Fruit fly (Drosophila melanogaster): ENCODE results near the gene GatC.

The GatC gene

DNA sequence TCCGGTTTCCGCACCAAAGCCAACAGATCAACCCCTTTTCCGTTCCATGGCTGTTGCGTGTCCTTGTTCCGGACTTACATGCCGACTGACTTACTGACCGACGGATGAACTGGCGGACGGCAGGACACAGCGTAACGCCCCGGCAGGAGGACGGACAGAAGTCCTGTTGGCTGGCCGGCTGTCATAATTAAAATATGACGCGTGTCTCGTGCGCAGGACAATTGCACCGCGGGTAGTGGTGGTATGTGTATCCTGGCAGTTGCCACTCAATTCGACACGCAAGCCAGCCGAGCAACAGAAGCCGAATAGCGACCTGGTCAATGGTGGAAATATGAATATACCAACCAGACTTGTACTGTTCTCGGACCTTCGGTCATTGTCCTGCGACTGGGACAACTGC, 36.5 kb upstream of the GatC start (continued):
- no peak for TF ChIP-seq CG16779 (GFP tag; IDR thresholded peaks at IDR 0.05)
- no peak for TF ChIP-seq CG11723 (GFP tag; optimal IDR thresholded peaks at IDR 0.05)
- no peak for TF ChIP-seq CG2202 (tag; optimal IDR thresholded peaks at IDR 0.05)
- no peak for TF ChIP-seq eyg (GFP tag; optimal IDR thresholded peaks at IDR 0.05)
- peak in 1 of 2 experiments; percentile 78 for TF ChIP-seq tll (GFP tag; optimal IDR thresholded peaks at IDR 0.05)

DNA sequence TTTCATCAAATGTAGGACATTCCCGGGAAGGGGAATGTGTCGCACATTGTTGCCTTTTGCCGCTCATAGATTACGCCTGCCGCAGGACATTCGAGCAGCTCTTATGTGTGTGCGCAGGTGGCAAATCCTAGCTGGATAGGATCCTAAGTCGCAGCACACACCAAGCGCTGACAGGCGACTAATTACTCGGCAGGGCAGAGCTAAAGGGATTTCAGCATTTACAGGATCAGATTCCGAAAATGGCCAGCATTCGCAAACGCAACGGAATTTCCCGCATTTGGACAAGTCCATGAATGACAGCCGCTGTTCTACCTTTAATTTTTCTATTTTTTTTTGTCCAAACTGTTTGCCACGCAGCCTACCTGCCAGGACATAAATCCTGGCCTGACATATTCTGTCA, 34.7 kb upstream of the GatC start:
- no peak for TF ChIP-seq CG1602 (GFP tag; optimal IDR thresholded peaks at IDR 0.05)
- TF ChIP-seq Atf6 (GFP tag; IDR thresholded peaks at IDR 0.05) = no peak
- peak in 1 of 2 experiments; percentile 50 for TF ChIP-seq tll (GFP tag; optimal IDR thresholded peaks at IDR 0.05)
- TF ChIP-seq CG3726 (GFP tag; IDR thresholded peaks at IDR 0.05) = 0 out of 3 replicates have a peak, but pooled peaks have one; percentile 20
- peak; percentile 61 for TF ChIP-seq zen (tag; optimal IDR thresholded peaks at IDR 0.05)

DNA sequence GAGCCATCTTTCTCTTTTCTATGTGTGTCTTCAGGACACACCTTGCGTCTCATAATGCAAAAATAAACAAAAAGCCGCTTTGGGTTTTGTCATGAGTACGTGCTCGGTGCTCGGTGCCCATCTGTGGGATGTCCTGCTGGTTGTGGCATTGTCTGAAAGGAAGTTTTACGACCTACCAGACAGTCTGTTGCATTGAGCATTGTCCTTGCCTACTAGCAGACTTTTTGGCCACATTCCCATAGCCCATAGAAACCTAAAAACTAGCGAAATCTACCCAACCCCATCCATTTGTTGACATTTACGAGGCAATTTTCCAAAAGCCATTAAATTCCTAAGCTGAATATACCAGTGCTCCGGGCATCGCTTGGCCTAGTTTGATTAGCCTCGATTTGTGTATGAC, 18.2 kb upstream of the GatC start:
- TF ChIP-seq CG30020 (tag; optimal IDR thresholded peaks at IDR 0.05) (no peak), abd-A (tag; optimal IDR thresholded peaks at IDR 0.05) (no peak), esg (GFP tag; conservative IDR thresholded peaks at IDR 0.05) (no peak), usp (GFP tag; optimal IDR thresholded peaks at IDR 0.05) (no peak), CG18011 (GFP tag; optimal IDR thresholded peaks at IDR 0.05) (no peak), zen (tag; optimal IDR thresholded peaks at IDR 0.05) (peak; percentile 66), D (optimal IDR thresholded peaks at IDR 0.05) (peak; percentile 87), D (GFP tag; optimal IDR thresholded peaks at IDR 0.05) (no peak), da (GFP tag; optimal IDR thresholded peaks at IDR 0.05) (no peak), CG9727 (GFP tag; optimal IDR thresholded peaks at IDR 0.05) (no peak), otp (GFP tag; IDR thresholded peaks at IDR 0.05) (no peak), phol (tag; optimal IDR thresholded peaks at IDR 0.05) (no peak), cad (GFP tag; optimal IDR thresholded peaks at IDR 0.05) (peak; percentile 81)

- TF ChIP-seq MBD-R2 (GFP tag; IDR thresholded peaks at IDR 0.05) (no peak), exex (tag; optimal IDR thresholded peaks at IDR 0.05) (peak; percentile 93)
Measured at dm6 chr2L:13849125-13849524, 16.2 kb upstream of the GatC start, which contains the start of gene CG7968. Gene CG7968 (plus strand): TSS chr2L:13849400.

DNA sequence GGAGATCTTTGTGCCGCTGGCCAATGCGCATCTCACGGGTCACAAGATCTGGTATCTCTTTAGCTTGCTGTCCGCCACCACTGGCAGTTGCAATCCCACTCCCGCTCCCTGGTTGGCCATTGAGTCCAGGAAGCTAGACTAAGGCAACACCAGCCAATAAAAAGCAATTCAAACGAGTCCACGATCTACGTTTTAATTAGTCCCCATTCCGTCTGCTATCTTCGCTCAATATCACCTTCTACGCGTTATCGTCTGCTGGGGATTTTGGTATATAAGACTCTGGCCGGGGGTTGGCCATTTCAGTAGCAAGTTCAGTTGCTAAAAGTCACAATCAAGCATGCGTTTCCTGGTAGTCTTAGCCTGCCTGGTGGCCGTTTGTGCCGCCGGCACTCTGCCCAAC, 14.7 kb upstream of the GatC start, which contains the start of gene CG7953:
CG7953 (plus strand) TSS at position 301 of the 400 bp plus-strand sequence.
- TF ChIP-seq Ets65A (GFP tag) = peak; percentile 63
- peak; percentile 29 for TF ChIP-seq exex (tag; optimal IDR thresholded peaks at IDR 0.05)
- no peak for TF ChIP-seq hkb (optimal IDR thresholded peaks at IDR 0.05)
- no peak for TF ChIP-seq hkb (GFP tag; IDR thresholded peaks at IDR 0.05)
- TF ChIP-seq sob (GFP tag; IDR thresholded peaks at IDR 0.05) = 0 out of 2 replicates have a peak, but pooled peaks have one; percentile 12

DNA sequence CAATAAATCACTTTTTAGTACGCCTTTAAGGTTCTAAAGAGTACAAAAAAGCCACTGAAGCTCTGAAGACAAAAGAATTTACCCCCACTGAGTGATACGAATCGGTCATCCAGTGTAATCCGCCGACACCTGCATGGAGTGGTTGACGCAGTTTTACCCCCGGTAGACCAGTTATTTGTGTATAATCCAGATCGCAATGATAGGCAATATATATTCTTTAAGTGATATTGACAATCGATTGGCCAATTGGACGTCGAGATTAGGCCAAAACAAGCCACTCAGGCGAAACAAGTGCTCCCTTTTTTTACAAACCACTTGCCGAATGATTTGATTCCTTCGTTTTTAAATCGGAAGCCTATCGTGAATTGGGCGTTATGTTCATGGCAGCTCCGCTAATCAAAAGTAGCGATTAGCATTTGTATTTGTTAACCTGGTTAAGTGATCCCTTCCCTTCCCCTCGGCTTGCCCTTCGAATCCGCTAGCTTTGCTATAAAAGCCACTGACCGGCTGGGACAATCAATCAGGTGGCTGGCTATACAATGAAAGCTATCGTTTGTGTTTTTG, 13.4 kb upstream of the GatC start, which contains the start of gene CG7916:
CG7916 (plus strand) TSS at position 514 of the 564 bp plus-strand sequence.
- TF ChIP-seq grn (GFP tag; optimal IDR thresholded peaks at IDR 0.05) = peak; percentile 46
- peak; percentile 41 for TF ChIP-seq CG34376 (GFP tag; optimal IDR thresholded peaks at IDR 0.05)
- peak; percentile 12 for TF ChIP-seq Hey (tag; optimal IDR thresholded peaks at IDR 0.05)
- no peak for TF ChIP-seq nerfin-1 (tag; optimal IDR thresholded peaks at IDR 0.05)
- TF ChIP-seq crol (GFP tag; IDR thresholded peaks at IDR 0.05) = peak; percentile 36; the same call in 1 of the 2 replicates
- peak; percentile 90 for TF ChIP-seq sug (tag; optimal IDR thresholded peaks at IDR 0.05)
- peak; percentile 75 for TF ChIP-seq exex (tag; optimal IDR thresholded peaks at IDR 0.05)
- no peak for TF ChIP-seq CG14965 (GFP tag; optimal IDR thresholded peaks at IDR 0.05; ENCODE audit: borderline replicate concordance)
- TF ChIP-seq Deaf1 (tag; optimal IDR thresholded peaks at IDR 0.05) = peak; percentile 48
